Worm (Caenorhabditis elegans): Measurements from ENCODE around the gene rol-3.
A peak's percentile ranks its signal among the peaks of the same experiment; 100 is the strongest.

Gene rol-3

DNA sequence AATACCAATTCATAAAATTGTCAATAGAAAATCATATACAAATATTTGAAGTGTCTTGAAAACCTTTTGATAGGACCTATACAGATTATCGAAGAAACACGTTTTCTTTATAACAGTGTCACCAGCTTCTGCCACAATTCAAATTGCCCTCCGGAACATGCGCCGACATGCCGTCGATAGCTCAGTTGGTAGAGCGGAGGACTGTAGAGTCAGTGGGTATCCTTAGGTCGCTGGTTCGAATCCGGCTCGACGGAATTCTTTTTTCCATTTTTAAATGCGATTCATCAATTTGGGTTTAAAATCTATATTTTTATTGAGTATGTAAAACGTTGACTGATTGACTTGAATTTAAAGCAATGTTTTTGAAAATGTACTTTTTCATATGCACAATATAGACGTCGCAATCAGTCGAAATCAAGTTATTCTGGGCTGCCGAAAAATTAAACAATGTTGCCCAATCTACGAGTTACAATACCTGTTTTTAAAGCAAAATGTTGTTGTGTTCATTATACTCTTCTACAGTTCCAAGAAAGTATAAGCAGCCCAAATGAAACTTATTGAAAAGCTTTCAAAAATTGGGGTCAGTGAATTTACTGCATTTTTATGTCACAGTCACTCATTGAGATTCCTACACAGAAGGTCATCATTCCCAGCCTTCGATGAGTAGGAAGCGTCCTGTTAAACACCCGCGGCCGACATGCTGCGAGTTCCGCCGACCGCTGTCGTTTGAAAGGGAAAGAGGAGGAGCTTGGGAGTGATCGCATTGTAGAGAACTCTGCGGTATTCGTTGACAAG is 9.3 kb upstream of the rol-3 start (continued):
- TF ChIP-seq hmg-1.1 (GFP tag; IDR thresholded peaks at IDR 0.05), result 0 out of 2 replicates have a peak, but pooled peaks have one; percentile 20
- TF ChIP-seq gei-8 (GFP tag; optimal IDR thresholded peaks at IDR 0.05), result peak; percentile 37
- peak; percentile 57 for TF ChIP-seq lin-38 (GFP tag; IDR thresholded peaks at IDR 0.05)
- peak; percentile 36; the same call in 1 of the 2 replicates for TF ChIP-seq arid-1 (GFP tag; conservative IDR thresholded peaks at IDR 0.05)
- peak; percentile 48 for TF ChIP-seq hlh-30 (tag; optimal IDR thresholded peaks at IDR 0.05; ENCODE audit: insufficient read depth)
- TF ChIP-seq nhr-42 (GFP tag; IDR thresholded peaks at IDR 0.05), result no peak
- peak; percentile 41 for TF ChIP-seq dmd-6 (GFP tag; IDR thresholded peaks at IDR 0.05)
- no peak for TF ChIP-seq spr-1 (tag; optimal IDR thresholded peaks at IDR 0.05)
- TF ChIP-seq skn-1 (tag; optimal IDR thresholded peaks at IDR 0.05), result no peak
- no peak for TF ChIP-seq ceh-28 (tag; optimal IDR thresholded peaks at IDR 0.05)
- TF ChIP-seq nhr-6 (tag; optimal IDR thresholded peaks at IDR 0.05), result peak; percentile 54
- no peak for TF ChIP-seq egl-27 (tag; optimal IDR thresholded peaks at IDR 0.05)

DNA sequence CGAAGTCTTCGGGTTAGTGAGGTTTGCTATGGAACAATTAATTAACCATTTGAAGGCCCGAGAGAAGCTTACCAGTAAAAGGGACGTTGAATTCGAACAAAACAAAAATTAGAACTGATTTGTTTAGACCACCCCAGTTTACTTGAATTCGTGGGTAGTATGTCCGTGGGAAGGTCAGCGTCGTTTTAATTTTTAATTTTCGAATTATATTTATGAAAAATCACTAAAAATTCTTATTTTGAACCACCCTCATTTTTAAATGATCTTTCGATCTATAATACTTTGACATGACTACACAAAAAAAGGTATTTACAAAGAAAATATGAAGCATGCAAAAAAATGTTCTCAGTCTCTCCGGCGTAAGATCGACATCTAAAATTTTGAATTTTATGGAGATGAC is 7.2 kb upstream of the rol-3 start, which contains the start of gene C16D9.5:
Gene C16D9.5 (minus strand): TSS at position 101 of the 400 bp plus-strand sequence.
- TF ChIP-seq F37D6.2 (tag; optimal IDR thresholded peaks at IDR 0.05) (no peak), lin-15B (tag; optimal IDR thresholded peaks at IDR 0.05) (no peak), unc-130 (GFP tag; optimal IDR thresholded peaks at IDR 0.05) (no peak), F44E2.7 (GFP tag; IDR thresholded peaks at IDR 0.05) (no peak), mes-2 (tag; optimal IDR thresholded peaks at IDR 0.05; ENCODE audit: poor library complexity, severe bottlenecking) (no peak), egl-43 (GFP tag; IDR thresholded peaks at IDR 0.05) (no peak), nhr-111 (GFP tag; optimal IDR thresholded peaks at IDR 0.05) (no peak), mdt-29 (GFP tag; IDR thresholded peaks at IDR 0.05) (no peak), dmd-6 (GFP tag; IDR thresholded peaks at IDR 0.05) (no peak), ama-1 (optimal IDR thresholded peaks at IDR 0.05) (no peak), daf-12 (tag; optimal IDR thresholded peaks at IDR 0.05) (no peak), unc-62 (GFP tag; optimal IDR thresholded peaks at IDR 0.05 in 1 of 2) (no peak), unc-62 (tag; optimal IDR thresholded peaks at IDR 0.05) (no peak), R02D3.7 (tag; optimal IDR thresholded peaks at IDR 0.05) (no peak), ZK546.5 (tag; optimal IDR thresholded peaks at IDR 0.05) (no peak), rbr-2 (tag; optimal IDR thresholded peaks at IDR 0.05) (no peak)

DNA sequence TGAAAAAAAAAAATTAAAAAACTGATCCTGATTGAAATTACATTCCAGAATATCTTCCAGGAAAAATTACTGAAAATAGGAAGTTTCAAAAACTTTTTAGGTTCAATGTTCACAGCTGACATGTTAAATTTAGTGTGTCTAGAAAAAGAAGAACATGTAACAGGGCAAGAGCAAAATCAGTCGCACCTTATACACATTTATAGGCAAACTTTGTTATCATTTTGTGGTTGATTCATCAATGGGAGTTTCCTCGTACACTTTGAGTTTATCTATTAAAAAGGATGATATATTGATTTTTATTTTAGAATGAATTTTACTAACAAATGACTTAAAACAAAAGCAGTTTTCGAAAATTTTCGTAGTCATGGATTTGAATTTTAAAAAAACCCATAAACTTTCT is 5.0 kb upstream of the rol-3 start:
- TF ChIP-seq spr-3 (GFP tag; optimal IDR thresholded peaks at IDR 0.05), result no peak
- TF ChIP-seq tag-97 (GFP tag; IDR thresholded peaks at IDR 0.05), result no peak
- TF ChIP-seq madf-5 (GFP tag; IDR thresholded peaks at IDR 0.05), result no peak
- no peak for TF ChIP-seq daf-16 (GFP tag; optimal IDR thresholded peaks at IDR 0.05)
- TF ChIP-seq daf-16 (tag; optimal IDR thresholded peaks at IDR 0.05), result peak; percentile 26
- peak in 1 of 2 experiments; percentile 64 for TF ChIP-seq unc-62 (GFP tag; optimal IDR thresholded peaks at IDR 0.05 in 1 of 2)
- no peak for TF ChIP-seq unc-62 (tag; optimal IDR thresholded peaks at IDR 0.05)
- peak; percentile 29 for TF ChIP-seq aha-1 (tag)
- TF ChIP-seq hlh-30 (tag; optimal IDR thresholded peaks at IDR 0.05; ENCODE audit: insufficient read depth), result no peak
- no peak for TF ChIP-seq jun-1 (tag; optimal IDR thresholded peaks at IDR 0.05)
- TF ChIP-seq D1046.2 (GFP tag; IDR thresholded peaks at IDR 0.05), result no peak
- TF ChIP-seq lin-15B (tag; optimal IDR thresholded peaks at IDR 0.05), result no peak
- TF ChIP-seq ceh-62 (tag; optimal IDR thresholded peaks at IDR 0.05), result no peak
- no peak for TF ChIP-seq mep-1 (tag; optimal IDR thresholded peaks at IDR 0.05)
- no peak for TF ChIP-seq F10B5.3 (tag; optimal IDR thresholded peaks at IDR 0.05)
- no peak for TF ChIP-seq nhr-42 (GFP tag; IDR thresholded peaks at IDR 0.05)
- TF ChIP-seq lin-39 (tag; optimal IDR thresholded peaks at IDR 0.05), result no peak
- peak; percentile 48 for TF ChIP-seq nhr-28 (tag; optimal IDR thresholded peaks at IDR 0.05)
- no peak for TF ChIP-seq dmd-6 (GFP tag; IDR thresholded peaks at IDR 0.05)
- no peak for TF ChIP-seq sdz-12 (GFP tag; optimal IDR thresholded peaks at IDR 0.05)
- peak; percentile 50 for TF ChIP-seq pqm-1 (tag; optimal IDR thresholded peaks at IDR 0.05)
- no peak for TF ChIP-seq hif-1 (tag; optimal IDR thresholded peaks at IDR 0.05)
- TF ChIP-seq snpc-1.2 (GFP tag; IDR thresholded peaks at IDR 0.05), result no peak

Measured in whole organism, L4 larva.